Worm (Caenorhabditis elegans) whole organism, L4 larva: ENCODE measurements around the gene aptf-4.

Source experiments
- D1046.2 ChIP-seq: fragments of 200-800 bp; sonication (Bioruptor generic); IDR thresholded peaks from 2 replicates; pipeline ENCODE4 v1.3.6; 2022; ENCODE audit warnings: missing genetic modification characterization, missing compliant biosample characterization
- F10B5.3 ChIP-seq: sonication (generic microtip); optimal IDR thresholded peaks from 2 replicates; lab custom pipeline; 2016; ENCODE audit warnings: mild to moderate bottlenecking, missing genetic modification characterization, missing compliant biosample characterization
- F37D6.2 ChIP-seq: sonication (generic microtip); optimal IDR thresholded peaks from 2 replicates; lab custom pipeline; 2016; ENCODE audit warnings: mild to moderate bottlenecking, missing genetic modification characterization, missing compliant biosample characterization
- R02D3.7 ChIP-seq: fragments of 150-350 bp; sonication (generic microtip); optimal IDR thresholded peaks from 3 replicates; lab custom pipeline; 2014; ENCODE audit warnings: missing biosample characterization, missing genetic modification characterization
- Y105C5A.15 ChIP-seq: fragments of 200-800 bp; sonication (Bioruptor generic); IDR thresholded peaks from 2 replicates; pipeline ENCODE4 v1.3.6; 2022; ENCODE audit warnings: missing genetic modification characterization, missing compliant biosample characterization
- Y48G9A.11 ChIP-seq: fragments of 200-800 bp; sonication (Bioruptor generic); IDR thresholded peaks from 2 replicates; pipeline ENCODE4 v1.3.6; 2022; ENCODE audit warnings: missing genetic modification reagents, missing genetic modification characterization, missing compliant biosample characterization
- Y5F2A.4 ChIP-seq: fragments of 200-800 bp; sonication (Bioruptor generic); optimal IDR thresholded peaks from 2 replicates; lab custom pipeline; 2018; ENCODE audit warnings: mild to moderate bottlenecking, missing genetic modification characterization, missing compliant biosample characterization
- aha-1 ChIP-seq: fragments of 150-350 bp; peaks from one replicate; lab custom pipeline; 2014; ENCODE audit warnings: missing biosample characterization, missing genetic modification characterization
- ama-1 ChIP-seq: fragments of 150-350 bp; optimal IDR thresholded peaks from 2 replicates; lab custom pipeline; 2014; ENCODE audit warnings: inconsistent platforms, mixed read lengths
- attf-4 ChIP-seq: sonication (generic microtip); optimal IDR thresholded peaks from 3 replicates; lab custom pipeline; 2017; ENCODE audit warnings: missing biosample characterization, missing genetic modification characterization
- ceh-62 ChIP-seq: sonication (generic microtip); optimal IDR thresholded peaks from 2 replicates; lab custom pipeline; 2017; ENCODE audit warnings: missing biosample characterization, missing genetic modification characterization
- cey-2 ChIP-seq: sonication (generic microtip); optimal IDR thresholded peaks from 3 replicates; lab custom pipeline; 2017; ENCODE audit warnings: missing genetic modification characterization, mild to moderate bottlenecking, missing compliant biosample characterization, antibody characterized with exemption, borderline replicate concordance; ENCODE audit not compliant: insufficient read depth
- daf-16 ChIP-seq, 3 experiments: sonication (generic microtip); optimal IDR thresholded peaks; 2 replicates each; lab custom pipeline; 2016 to 2017; ENCODE audit warnings: missing genetic modification characterization in 3 of 3, missing genetic modification reagents in 3 of 3, mild to moderate bottlenecking in 2 of 3, missing compliant biosample characterization in 2 of 3, missing biosample characterization in 1 of 3, moderate library complexity in 1 of 3
- dmd-9 ChIP-seq: fragments of 200-800 bp; sonication (Bioruptor generic); IDR thresholded peaks from 2 replicates; pipeline ENCODE4 v1.3.6; 2022; ENCODE audit warnings: missing genetic modification reagents, missing genetic modification characterization, missing compliant biosample characterization
- duxl-1 ChIP-seq: sonication (generic microtip); optimal IDR thresholded peaks from 2 replicates; lab custom pipeline; 2016; ENCODE audit warnings: mild to moderate bottlenecking, missing genetic modification characterization, moderate library complexity, missing compliant biosample characterization; ENCODE audit not compliant: poor library complexity
- dve-1 ChIP-seq: sonication (generic microtip); optimal IDR thresholded peaks from 2 replicates; lab custom pipeline; 2017; ENCODE audit warnings: antibody characterized with exemption, mild to moderate bottlenecking, missing genetic modification characterization, missing compliant biosample characterization; ENCODE audit not compliant: insufficient read depth
- egl-27 ChIP-seq: sonication (generic microtip); optimal IDR thresholded peaks from 3 replicates; lab custom pipeline; 2017; ENCODE audit warnings: missing biosample characterization, missing genetic modification reagents, missing genetic modification characterization
- fkh-10 ChIP-seq: fragments of 150-350 bp; optimal IDR thresholded peaks from 2 replicates; lab custom pipeline; 2014; ENCODE audit warnings: missing biosample characterization, missing genetic modification reagents, missing genetic modification characterization
- gei-8 ChIP-seq: fragments of 200-800 bp; sonication (Bioruptor generic); optimal IDR thresholded peaks from 2 replicates; lab custom pipeline; 2018; ENCODE audit warnings: mild to moderate bottlenecking, missing genetic modification characterization, missing compliant biosample characterization
- hlh-30 ChIP-seq: sonication (generic microtip); optimal IDR thresholded peaks from 2 replicates; lab custom pipeline; 2017; ENCODE audit warnings: antibody characterized with exemption, mild to moderate bottlenecking, missing genetic modification characterization, missing compliant biosample characterization; ENCODE audit not compliant: insufficient read depth
- lim-7 ChIP-seq: fragments of 200-800 bp; sonication (Bioruptor generic); IDR thresholded peaks from 2 replicates; pipeline ENCODE4 v1.3.6; 2022; ENCODE audit warnings: missing genetic modification characterization, missing compliant biosample characterization
- lin-1 ChIP-seq: fragments of 200-800 bp; sonication (Bioruptor generic); IDR thresholded peaks from 2 replicates; pipeline ENCODE4 v1.3.6; 2022; ENCODE audit warnings: missing genetic modification reagents, missing genetic modification characterization, missing compliant biosample characterization
- lin-15B ChIP-seq: fragments of 150-350 bp; sonication (generic microtip); optimal IDR thresholded peaks from 3 replicates; lab custom pipeline; 2014; ENCODE audit warnings: missing biosample characterization, missing genetic modification characterization
- lin-39 ChIP-seq: fragments of 150-350 bp; optimal IDR thresholded peaks from 2 replicates; lab custom pipeline; 2014; ENCODE audit warnings: missing biosample characterization, missing genetic modification reagents, missing genetic modification characterization
- lir-3 ChIP-seq: sonication (generic microtip); optimal IDR thresholded peaks from 2 replicates; lab custom pipeline; 2016; ENCODE audit warnings: mild to moderate bottlenecking, missing genetic modification characterization, missing compliant biosample characterization
- madf-5 ChIP-seq, 2 experiments: fragments of 200-800 bp; sonication (Bioruptor generic); IDR thresholded peaks; 2 replicates each; pipeline ENCODE4 v1.3.6; 2022; ENCODE audit warnings: missing compliant biosample characterization in 2 of 2, missing genetic modification characterization in 2 of 2
- mdt-29 ChIP-seq: fragments of 200-800 bp; sonication (Bioruptor generic); IDR thresholded peaks from 2 replicates; pipeline ENCODE4 v1.3.6; 2022; ENCODE audit warnings: missing genetic modification reagents, missing genetic modification characterization, missing compliant biosample characterization
- mep-1 ChIP-seq: fragments of 150-350 bp; sonication (generic microtip); optimal IDR thresholded peaks from 3 replicates; lab custom pipeline; 2014; ENCODE audit warnings: missing biosample characterization, missing genetic modification characterization
- nhr-11 ChIP-seq: fragments of 150-350 bp; optimal IDR thresholded peaks from 2 replicates; lab custom pipeline; 2014; ENCODE audit warnings: missing biosample characterization, missing genetic modification characterization
- nhr-111 ChIP-seq: fragments of 200-800 bp; sonication (Bioruptor generic); optimal IDR thresholded peaks from 2 replicates; lab custom pipeline; 2018; ENCODE audit warnings: mild to moderate bottlenecking, missing genetic modification characterization, missing compliant biosample characterization
- nhr-237 ChIP-seq: sonication (generic microtip); optimal IDR thresholded peaks from 2 replicates; lab custom pipeline; 2017; ENCODE audit warnings: missing biosample characterization, missing genetic modification characterization
- nhr-25 ChIP-seq: sonication (generic microtip); optimal IDR thresholded peaks from 2 replicates; lab custom pipeline; 2017; ENCODE audit warnings: missing genetic modification characterization, mild to moderate bottlenecking, missing compliant biosample characterization, antibody characterized with exemption, moderate library complexity, borderline replicate concordance; ENCODE audit not compliant: insufficient read depth
- nhr-28 ChIP-seq: fragments of 150-350 bp; optimal IDR thresholded peaks from 2 replicates; lab custom pipeline; 2014; ENCODE audit warnings: missing biosample characterization, missing genetic modification characterization
- nhr-42 ChIP-seq: fragments of 200-800 bp; sonication (Bioruptor generic); IDR thresholded peaks from 2 replicates; pipeline ENCODE4 v1.3.6; 2022; ENCODE audit warnings: missing genetic modification characterization, missing compliant biosample characterization
- nhr-48 ChIP-seq: sonication (generic microtip); optimal IDR thresholded peaks from 2 replicates; lab custom pipeline; 2016; ENCODE audit warnings: mild to moderate bottlenecking, missing genetic modification characterization, missing compliant biosample characterization
- pha-4 ChIP-seq, 2 experiments: fragments of 150-350 bp in 1 of 2; fragments of 200-800 bp in 1 of 2; sonication (Bioruptor generic) in 1 of 2; IDR thresholded peaks in 1 of 2; optimal IDR thresholded peaks in 1 of 2; 2 replicates each; pipeline versions ENCODE4 v1.3.6 to Lab custom; 2014 to 2022; ENCODE audit warnings: missing genetic modification characterization in 2 of 2, missing genetic modification reagents in 2 of 2, missing biosample characterization in 1 of 2, missing compliant biosample characterization in 1 of 2
- php-3 ChIP-seq: fragments of 200-800 bp; sonication (Bioruptor generic); IDR thresholded peaks from 2 replicates; pipeline ENCODE4 v1.3.6; 2022; ENCODE audit warnings: missing genetic modification reagents, missing genetic modification characterization, missing compliant biosample characterization
- saeg-2 ChIP-seq: fragments of 200-800 bp; sonication (Bioruptor generic); IDR thresholded peaks from 2 replicates; pipeline ENCODE4 v1.3.6; 2022; ENCODE audit warnings: missing genetic modification reagents, missing genetic modification characterization, missing compliant biosample characterization
- spr-1 ChIP-seq: sonication (generic microtip); optimal IDR thresholded peaks from 2 replicates; lab custom pipeline; 2016; ENCODE audit warnings: mild to moderate bottlenecking, missing genetic modification characterization, missing compliant biosample characterization
- spr-3 ChIP-seq: fragments of 200-800 bp; sonication (Bioruptor generic); optimal IDR thresholded peaks from 2 replicates; lab custom pipeline; 2018; ENCODE audit warnings: mild to moderate bottlenecking, missing genetic modification characterization, missing compliant biosample characterization
- unc-62 ChIP-seq, 3 experiments: fragments of 150-350 bp in 1 of 3; sonication (generic microtip); optimal IDR thresholded peaks in 2 of 3; peaks in 1 of 3; 1 replicate in 1 of 3; 2 replicates in 2 of 3; lab custom pipeline; 2014 to 2017; ENCODE audit warnings: missing biosample characterization in 3 of 3, missing genetic modification characterization in 3 of 3, missing genetic modification reagents in 3 of 3, missing genotype in 1 of 3
- vab-7 ChIP-seq: fragments of 200-800 bp; sonication (Bioruptor generic); IDR thresholded peaks from 2 replicates; pipeline ENCODE4 v1.3.6; 2022; ENCODE audit warnings: missing genetic modification reagents, missing genetic modification characterization, missing compliant biosample characterization
- zfp-2 ChIP-seq: sonication (generic microtip); optimal IDR thresholded peaks from 2 replicates; lab custom pipeline; 2016; ENCODE audit warnings: mild to moderate bottlenecking, missing genetic modification characterization, missing compliant biosample characterization
- zfp-3 ChIP-seq: fragments of 200-800 bp; sonication (Bioruptor generic); conservative IDR thresholded peaks from 2 replicates; pipeline ENCODE4 v1.3.6; 2022; ENCODE audit warnings: missing genetic modification reagents, missing genetic modification characterization, missing compliant biosample characterization
- zip-11 ChIP-seq: fragments of 200-800 bp; sonication (Bioruptor generic); IDR thresholded peaks from 2 replicates; pipeline ENCODE4 v1.3.6; 2022; ENCODE audit warnings: missing genetic modification characterization, missing compliant biosample characterization
- ztf-7 ChIP-seq: fragments of 150-350 bp; optimal IDR thresholded peaks from 2 replicates; lab custom pipeline; 2014; ENCODE audit warnings: missing biosample characterization, missing genetic modification characterization

Gene aptf-4

DNA sequence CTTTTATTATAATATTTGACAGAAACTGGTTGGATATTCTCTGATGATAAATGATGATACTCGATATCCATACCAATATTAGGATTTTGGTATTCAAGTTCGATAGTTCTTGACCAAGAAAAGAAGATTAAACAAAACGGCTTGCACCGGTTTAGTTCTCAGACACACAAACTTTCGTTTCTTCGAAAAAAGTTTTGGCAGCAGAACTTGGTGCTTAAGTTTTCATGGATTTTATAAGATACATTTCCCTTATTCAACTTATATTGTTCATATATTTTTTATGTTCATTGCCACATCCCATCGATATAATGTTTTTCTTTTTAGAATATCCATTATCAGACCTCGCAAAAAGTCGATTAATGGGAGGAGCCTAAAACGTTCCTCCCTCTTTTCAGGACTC is at the start of gene aptf-4:
Gene aptf-4, plus strand, starts transcription at position 301 of the 400 bp plus-strand sequence.
- TF ChIP-seq zfp-3 (GFP tag; lab: Robert Waterston, UW) (no peak), aha-1 (tag; lab: Kevin White, UChicago) (no peak), pha-4 (GFP tag; IDR thresholded peaks at IDR 0.05; lab: Robert Waterston, UW) (no peak), pha-4 (tag; optimal IDR thresholded peaks at IDR 0.05; lab: Kevin White, UChicago) (no peak), lin-1 (GFP tag; lab: Robert Waterston, UW) (no peak), spr-3 (GFP tag; lab: Kevin White, UChicago) (no peak), F37D6.2 (tag; lab: Kevin White, UChicago) (no peak), lim-7 (GFP tag; lab: Robert Waterston, UW) (no peak), nhr-111 (no peak), nhr-42 (GFP tag; lab: Robert Waterston, UW) (no peak)

DNA sequence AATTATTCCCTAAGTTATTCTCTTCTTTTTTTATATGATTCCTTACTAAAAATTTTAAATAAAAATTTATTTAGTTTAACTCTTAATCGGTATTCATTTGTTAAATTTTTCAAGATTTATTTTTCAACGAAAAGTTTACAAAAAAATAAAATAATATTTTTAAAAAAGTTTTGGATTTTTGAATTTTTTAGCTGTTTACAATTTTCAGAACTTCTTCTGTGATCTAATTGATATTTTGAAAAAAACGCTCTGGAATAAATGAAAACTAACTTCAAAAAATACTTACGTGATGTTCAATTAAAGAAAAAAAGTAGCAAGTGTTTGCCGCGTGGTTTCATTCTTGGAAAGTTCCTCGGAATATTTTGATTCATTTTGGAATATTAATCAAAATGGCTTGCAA is 45.5 kb upstream of the aptf-4 start, which contains the start of gene decr-1.2:
Gene decr-1.2, plus strand, starts transcription at position 301 of the 400 bp plus-strand sequence.
- TF ChIP-seq gei-8 (GFP tag; lab: Kevin White, UChicago): no peak
- no peak for TF ChIP-seq duxl-1 (tag; lab: Kevin White, UChicago)
- no peak for TF ChIP-seq cey-2 (tag; lab: Kevin White, UChicago)
- TF ChIP-seq ama-1 (lab: Kevin White, UChicago): no peak
- TF ChIP-seq madf-5 (GFP tag; IDR thresholded peaks at IDR 0.05; lab: Robert Waterston, UW): no peak
- TF ChIP-seq daf-16 (GFP tag; optimal IDR thresholded peaks at IDR 0.05; lab: Kevin White, UChicago): no peak
- TF ChIP-seq daf-16 (tag; optimal IDR thresholded peaks at IDR 0.05; lab: Kevin White, UChicago): no peak
- no peak for TF ChIP-seq nhr-28 (tag; lab: Kevin White, UChicago)

DNA sequence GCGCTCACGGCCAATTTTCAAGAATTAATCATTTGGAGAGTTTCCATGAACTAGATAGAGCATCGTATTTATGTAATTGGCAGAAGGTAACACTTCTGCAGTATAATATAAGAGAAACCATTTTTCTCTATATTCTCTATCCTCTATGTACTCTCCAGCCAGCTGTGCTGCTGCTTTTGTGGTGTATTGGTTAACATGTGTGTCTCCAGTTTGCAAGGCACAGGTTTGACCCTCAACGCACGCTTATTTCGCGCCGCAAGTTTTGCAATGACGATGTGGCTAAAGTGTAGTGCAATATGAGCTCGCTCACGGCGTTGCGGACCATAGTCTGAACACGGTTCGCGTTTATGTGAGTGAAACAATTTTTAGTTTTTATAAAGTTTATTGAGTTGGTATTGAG is 43.8 kb upstream of the aptf-4 start:
- TF ChIP-seq ztf-7 (tag; lab: Kevin White, UChicago): no peak
- peak; percentile 53 for TF ChIP-seq lir-3
- peak; percentile 54 for TF ChIP-seq nhr-48 (tag; lab: Kevin White, UChicago)
- TF ChIP-seq zip-11: peak; percentile 83
- peak; percentile 63 for TF ChIP-seq zfp-2
- no peak for TF ChIP-seq ceh-62 (tag; lab: Kevin White, UChicago)
- no peak; the same call in 1 of the 2 replicates for TF ChIP-seq Y105C5A.15 (GFP tag; lab: Robert Waterston, UW)
- no peak; the same call in 1 of the 2 replicates for TF ChIP-seq mdt-29 (GFP tag; lab: Robert Waterston, UW)
- TF ChIP-seq Y48G9A.11 (GFP tag; lab: Robert Waterston, UW): no peak
- peak; percentile 61; the same call in 1 of the 2 replicates for TF ChIP-seq saeg-2 (GFP tag; lab: Robert Waterston, UW)
- TF ChIP-seq fkh-10: no peak
- TF ChIP-seq lin-15B (tag; lab: Kevin White, UChicago): no peak
- TF ChIP-seq lim-7 (GFP tag; lab: Robert Waterston, UW): peak; percentile 98
- no peak for TF ChIP-seq unc-62 (GFP tag; optimal IDR thresholded peaks at IDR 0.05 in 1 of 2; lab: Kevin White, UChicago)
- TF ChIP-seq unc-62 (tag; optimal IDR thresholded peaks at IDR 0.05; lab: Kevin White, UChicago): no peak
- TF ChIP-seq nhr-11 (tag; lab: Kevin White, UChicago): peak; percentile 32
- TF ChIP-seq nhr-25 (tag; lab: Kevin White, UChicago): no peak
- TF ChIP-seq php-3: no peak; the same call in 1 of the 2 replicates
- TF ChIP-seq spr-1: peak; percentile 85
- TF ChIP-seq mep-1 (tag; lab: Kevin White, UChicago): no peak
- no peak for TF ChIP-seq F10B5.3 (tag; lab: Kevin White, UChicago)
- no peak for TF ChIP-seq attf-4 (tag; lab: Kevin White, UChicago)
- peak; percentile 89 for TF ChIP-seq nhr-111
- TF ChIP-seq dve-1 (tag; lab: Kevin White, UChicago): no peak
- peak; percentile 7 for TF ChIP-seq R02D3.7 (tag; lab: Kevin White, UChicago)
- no peak for TF ChIP-seq D1046.2 (GFP tag; lab: Robert Waterston, UW)
- 0 out of 2 replicates have a peak, but pooled peaks have one; percentile 66 for TF ChIP-seq dmd-9 (GFP tag; lab: Robert Waterston, UW)
- no peak for TF ChIP-seq lin-39 (tag; lab: Kevin White, UChicago)
- TF ChIP-seq egl-27 (tag; lab: Kevin White, UChicago): no peak
- no peak; the same call in none of the 2 replicates for TF ChIP-seq vab-7 (GFP tag; lab: Robert Waterston, UW)
- TF ChIP-seq Y5F2A.4: peak; percentile 80
- TF ChIP-seq nhr-237: no peak
- peak; percentile 74 for TF ChIP-seq hlh-30 (tag; lab: Kevin White, UChicago)
